Fruit fly (Drosophila melanogaster): ENCODE results near the gene Elo68beta.

DNA sequence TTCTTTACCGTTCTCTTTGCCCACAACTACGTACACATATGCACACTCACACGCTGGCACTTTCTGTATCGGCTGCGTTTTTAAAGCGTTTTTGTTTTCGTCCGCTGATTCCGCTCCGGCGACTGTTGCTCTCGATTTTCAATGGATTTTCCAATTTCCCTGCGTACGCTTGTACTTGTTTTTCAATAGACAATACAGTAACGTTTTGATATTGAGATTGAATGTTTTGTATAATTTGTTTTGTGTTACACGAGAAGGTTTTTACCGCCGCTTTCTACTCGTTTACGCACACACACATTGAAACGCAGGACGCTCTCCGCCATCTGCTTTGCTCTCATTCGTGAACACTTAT lies 8.9 kb downstream of the Elo68beta start:
- TF ChIP-seq CG8478 (optimal IDR thresholded peaks at IDR 0.05): no peak
- no peak for TF ChIP-seq CTCF (optimal IDR thresholded peaks at IDR 0.05)
